In the genomic region with DNA sequence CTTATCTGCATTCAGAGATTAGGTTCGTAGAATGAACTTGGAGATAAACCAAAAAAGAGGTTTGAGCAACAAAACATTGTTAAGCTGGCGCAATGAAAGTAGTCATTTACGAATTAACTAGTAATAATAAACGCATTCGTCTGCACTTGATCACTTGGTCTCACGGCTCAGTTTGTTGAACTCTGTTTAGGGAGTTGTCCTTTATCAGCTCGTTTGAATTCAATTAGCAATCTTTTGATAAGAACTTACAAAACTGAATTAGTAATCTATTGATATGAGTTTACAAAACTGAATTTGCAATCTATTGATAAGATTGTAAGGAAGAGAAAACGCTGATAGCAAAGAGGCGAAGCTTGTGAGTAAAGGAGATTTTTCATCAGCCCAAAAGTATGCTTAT, we compare ENCODE assay signal across 3 fruit fly cellular contexts.
TF ChIP-seq lines count a peak whose summit lies in the region.

No protein-coding gene starts in this region.

- no peak for TF ChIP-seq CTCF in whole organism, embryonic (GFP tag; optimal IDR thresholded peaks at IDR 0.05; lab: Kevin White, UChicago)

TF ChIP-seq in whole organism, adult, 20 proteins besides CTCF, POLR2A, EP300 and RAD21:
- TF ChIP-seq kay (GFP tag; lab: Kevin White, UChicago; ENCODE audit: borderline replicate concordance) (peak; percentile 70), CG1620 (GFP tag; optimal IDR thresholded peaks at IDR 0.05; lab: Kevin White, UChicago) (no peak)
TF ChIP-seq in whole organism, adult: peak in this region for 1.

TF ChIP-seq in whole organism, embryonic, 481 proteins besides CTCF, POLR2A, EP300 and RAD21:
- peak; percentile 3 for TF ChIP-seq grn (GFP tag; optimal IDR thresholded peaks at IDR 0.05; lab: Kevin White, UChicago)
- TF ChIP-seq CG30403 (GFP tag; optimal IDR thresholded peaks at IDR 0.05; lab: Kevin White, UChicago) = no peak
- peak; percentile 63 for TF ChIP-seq GATAe (GFP tag; conservative IDR thresholded peaks at IDR 0.05; lab: Robert Waterston, UW)
- peak; percentile 100 for TF ChIP-seq exex (tag; optimal IDR thresholded peaks at IDR 0.05; lab: Kevin White, UChicago)

TF ChIP-seq in whole organism, wandering third instar larva, 38 proteins besides CTCF, POLR2A, EP300 and RAD21:
- TF ChIP-seq Hr83 (GFP tag; optimal IDR thresholded peaks at IDR 0.05; lab: Kevin White, UChicago; ENCODE audit: poor library complexity, severe bottlenecking) (no peak), h (GFP tag; optimal IDR thresholded peaks at IDR 0.05; lab: Kevin White, UChicago) (no peak), tai (GFP tag; optimal IDR thresholded peaks at IDR 0.05; lab: Kevin White, UChicago) (no peak), Myc (optimal IDR thresholded peaks at IDR 0.05; lab: Kevin White, UChicago) (peak; percentile 47), Abd-B (GFP tag; optimal IDR thresholded peaks at IDR 0.05; lab: Kevin White, UChicago) (no peak)
